Fruit fly (Drosophila melanogaster): ENCODE data around the gene CG32563.

CG32563 gene

dm6 chrX:17223715-17224114 is 15.5 kb downstream of the CG32563 start, which contains the start of gene CG34327:
CG34327 (minus strand) TSS chrX:17223815.
- TF ChIP-seq CG2199 (GFP tag; IDR thresholded peaks at IDR 0.05) (no peak), CG12942 (GFP tag; optimal IDR thresholded peaks at IDR 0.05) (no peak), CG12744 (GFP tag; optimal IDR thresholded peaks at IDR 0.05) (no peak), lov (optimal IDR thresholded peaks at IDR 0.05) (no peak), lov (GFP tag; IDR thresholded peaks at IDR 0.05) (no peak), fd64A (GFP tag; optimal IDR thresholded peaks at IDR 0.05) (no peak), cas (GFP tag; IDR thresholded peaks at IDR 0.05) (no peak), chm (GFP tag; IDR thresholded peaks at IDR 0.05) (no peak), Mad (GFP tag; optimal IDR thresholded peaks at IDR 0.05) (no peak), CG18764 (GFP tag; optimal IDR thresholded peaks at IDR 0.05) (no peak), CG10565 (GFP tag; optimal IDR thresholded peaks at IDR 0.05) (no peak), grau (tag; optimal IDR thresholded peaks at IDR 0.05) (no peak), CG10274 (GFP tag; optimal IDR thresholded peaks at IDR 0.05) (no peak)

dm6 chrX:17225972-17226680 is 17.9 kb downstream of the CG32563 start:
- no peak for TF ChIP-seq ase (GFP tag; IDR thresholded peaks at IDR 0.05)
- no peak for TF ChIP-seq grn (GFP tag; optimal IDR thresholded peaks at IDR 0.05)
- TF ChIP-seq zen2 (GFP tag; IDR thresholded peaks at IDR 0.05; ENCODE audit: partially characterized antibody), result no peak
- no peak for TF ChIP-seq lov (optimal IDR thresholded peaks at IDR 0.05)
- TF ChIP-seq lov (GFP tag; IDR thresholded peaks at IDR 0.05), result no peak
- peak; percentile 29 for TF ChIP-seq CG13894 (tag; optimal IDR thresholded peaks at IDR 0.05)
- no peak for TF ChIP-seq CG42726 (GFP tag; IDR thresholded peaks at IDR 0.05; ENCODE audit: partially characterized antibody)
- no peak for TF ChIP-seq bigmax (GFP tag; optimal IDR thresholded peaks at IDR 0.05)
- no peak for TF ChIP-seq pzg (GFP tag; optimal IDR thresholded peaks at IDR 0.05)
- no peak for TF ChIP-seq CG7928 (GFP tag; optimal IDR thresholded peaks at IDR 0.05)
- no peak for TF ChIP-seq CG6683 (GFP tag; optimal IDR thresholded peaks at IDR 0.05)
- no peak for TF ChIP-seq mam (GFP tag; optimal IDR thresholded peaks at IDR 0.05)
- no peak for TF ChIP-seq peb (GFP tag; IDR thresholded peaks at IDR 0.05)
- peak; percentile 56 for TF ChIP-seq Med (GFP tag)
- TF ChIP-seq pum (GFP tag; optimal IDR thresholded peaks at IDR 0.05), result no peak
- TF ChIP-seq chinmo (GFP tag; IDR thresholded peaks at IDR 0.05; ENCODE audit: partially characterized antibody), result peak; percentile 54; the same call in 1 of the 4 replicates
- TF ChIP-seq onecut (GFP tag; IDR thresholded peaks at IDR 0.05), result peak; percentile 34; the same call in 1 of the 2 replicates
- no peak for TF ChIP-seq ab (GFP tag; optimal IDR thresholded peaks at IDR 0.05)
- no peak for TF ChIP-seq CG3281 (GFP tag; optimal IDR thresholded peaks at IDR 0.05)
- peak; percentile 72 for TF ChIP-seq Ets65A (GFP tag)
- no peak for TF ChIP-seq btn (GFP tag; optimal IDR thresholded peaks at IDR 0.05)
- no peak for TF ChIP-seq MBD-R2 (GFP tag; IDR thresholded peaks at IDR 0.05)
- TF ChIP-seq CG6175 (GFP tag; IDR thresholded peaks at IDR 0.05), result peak; percentile 26; the same call in 1 of the 3 replicates
- TF ChIP-seq CG8089 (GFP tag; optimal IDR thresholded peaks at IDR 0.05), result no peak
- no peak for TF ChIP-seq ranshi (GFP tag; IDR thresholded peaks at IDR 0.05)
- no peak for TF ChIP-seq B-H1 (GFP tag; IDR thresholded peaks at IDR 0.05)
- no peak for TF ChIP-seq grau (tag; optimal IDR thresholded peaks at IDR 0.05)
- peak; percentile 75; the same call in 1 of the 2 replicates for TF ChIP-seq Awh (GFP tag; IDR thresholded peaks at IDR 0.05)
- no peak for TF ChIP-seq CG7372 (GFP tag; IDR thresholded peaks at IDR 0.05)
- no peak for TF ChIP-seq Ada2b (GFP tag; IDR thresholded peaks at IDR 0.05)
- TF ChIP-seq CG4707 (GFP tag; optimal IDR thresholded peaks at IDR 0.05), result no peak
- no peak for TF ChIP-seq CG7963 (GFP tag; IDR thresholded peaks at IDR 0.05; ENCODE audit: partially characterized antibody)
- TF ChIP-seq Hand (GFP tag; optimal IDR thresholded peaks at IDR 0.05), result no peak
